Fruit fly (Drosophila melanogaster) whole organism, embryonic: ENCODE data around the gene CG32102.

Experiments
- Awh ChIP-seq: fragments of 200-800 bp; sonication (Bioruptor generic); IDR thresholded peaks from 2 replicates; pipeline ENCODE4, ENCODE4 v1.3.6; 2022; ENCODE audit warnings: missing biosample characterization, missing genetic modification characterization
- CG10959 ChIP-seq: fragments of 200-800 bp; sonication (Bioruptor generic); IDR thresholded peaks from 2 replicates; pipeline ENCODE4 v1.3.6; 2022; ENCODE audit warnings: missing biosample characterization, missing genetic modification characterization
- CG11398 ChIP-seq: fragments of 200-800 bp; sonication (Bioruptor generic); optimal IDR thresholded peaks from 2 replicates; lab custom pipeline; 2016; ENCODE audit warnings: missing biosample characterization, missing genetic modification characterization
- CG14014 ChIP-seq: fragments of 200-800 bp; sonication (Bioruptor generic); IDR thresholded peaks from 2 replicates; pipeline ENCODE4 v1.3.6; 2022; ENCODE audit warnings: missing biosample characterization, missing genetic modification characterization
- CG14050 ChIP-seq: fragments of 200-800 bp; sonication (Bioruptor generic); IDR thresholded peaks from 3 replicates; pipeline ENCODE4 v1.3.6; 2022; ENCODE audit warnings: missing biosample characterization, missing genetic modification characterization
- CG15696 ChIP-seq: fragments of 200-800 bp; sonication (Bioruptor generic); optimal IDR thresholded peaks from 2 replicates; lab custom pipeline; 2019; ENCODE audit warnings: missing biosample characterization, mild to moderate bottlenecking, missing genetic modification characterization, moderate library complexity
- CG17359 ChIP-seq: fragments of 200-800 bp; sonication (Bioruptor generic); optimal IDR thresholded peaks from 3 replicates; lab custom pipeline; 2018; ENCODE audit warnings: missing biosample characterization, mild to moderate bottlenecking, missing genetic modification characterization, moderate library complexity
- CG17361 ChIP-seq: fragments of 200-800 bp; sonication (Bioruptor generic); IDR thresholded peaks from 3 replicates; pipeline ENCODE4 v1.3.6; 2022; ENCODE audit warnings: missing biosample characterization, missing genetic modification characterization
- CG17802 ChIP-seq: fragments of 200-800 bp; sonication (Bioruptor generic); optimal IDR thresholded peaks from 2 replicates; lab custom pipeline; 2018; ENCODE audit warnings: missing biosample characterization, mild to moderate bottlenecking, missing genetic modification characterization, moderate library complexity
- CG1792 ChIP-seq: fragments of 200-800 bp; sonication (Bioruptor generic); optimal IDR thresholded peaks from 2 replicates; lab custom pipeline; 2016; ENCODE audit warnings: missing biosample characterization, missing genetic modification characterization
- CG1832 ChIP-seq: fragments of 200-800 bp; sonication (Bioruptor generic); optimal IDR thresholded peaks from 2 replicates; lab custom pipeline; 2017; ENCODE audit warnings: missing biosample characterization, mild to moderate bottlenecking, missing genetic modification characterization, inconsistent platforms
- CG33557 ChIP-seq: fragments of 200-800 bp; sonication (Bioruptor generic); optimal IDR thresholded peaks from 2 replicates; lab custom pipeline; 2019; ENCODE audit warnings: missing biosample characterization, mild to moderate bottlenecking, missing genetic modification characterization, moderate library complexity
- CG3726 ChIP-seq: fragments of 200-800 bp; sonication (Bioruptor generic); IDR thresholded peaks from 3 replicates; pipeline ENCODE4, ENCODE4 v1.3.6; 2022; ENCODE audit warnings: missing biosample characterization, missing genetic modification characterization
- CG4328 ChIP-seq: fragments of 200-800 bp; sonication (Bioruptor generic); optimal IDR thresholded peaks from 3 replicates; lab custom pipeline; 2017; ENCODE audit warnings: missing biosample characterization, missing genetic modification reagents, missing genetic modification characterization
- CG43689 ChIP-seq: fragments of 200-800 bp; sonication (Bioruptor generic); IDR thresholded peaks from 2 replicates; pipeline ENCODE4 v1.3.6; 2022; ENCODE audit warnings: missing biosample characterization, missing genetic modification characterization
- CG6254 ChIP-seq: fragments of 200-800 bp; sonication (Bioruptor generic); optimal IDR thresholded peaks from 3 replicates; lab custom pipeline; 2017; ENCODE audit warnings: mild to moderate bottlenecking, missing biosample characterization, missing genetic modification reagents, missing genetic modification characterization
- CG7987 ChIP-seq: fragments of 200-800 bp; sonication (Bioruptor generic); optimal IDR thresholded peaks from 2 replicates; lab custom pipeline; 2018; ENCODE audit warnings: missing biosample characterization, mild to moderate bottlenecking, missing genetic modification characterization, moderate library complexity
- CG8359 ChIP-seq: fragments of 200-800 bp; sonication (Bioruptor generic); optimal IDR thresholded peaks from 2 replicates; lab custom pipeline; 2017; ENCODE audit warnings: missing biosample characterization, mild to moderate bottlenecking, missing genetic modification characterization, borderline replicate concordance
- CG9609 ChIP-seq: fragments of 200-800 bp; sonication (Bioruptor generic); optimal IDR thresholded peaks from 3 replicates; lab custom pipeline; 2016; ENCODE audit warnings: missing biosample characterization, missing genetic modification characterization
- Drgx ChIP-seq: fragments of 200-800 bp; sonication (Bioruptor generic); IDR thresholded peaks from 2 replicates; pipeline ENCODE4 v1.3.6; 2022; ENCODE audit warnings: missing biosample characterization, missing genetic modification characterization
- Fer2 ChIP-seq: fragments of 200-800 bp; sonication (Bioruptor generic); optimal IDR thresholded peaks from 2 replicates; lab custom pipeline; 2018; ENCODE audit warnings: missing biosample characterization, mild to moderate bottlenecking, missing genetic modification characterization, moderate library complexity
- Gug ChIP-seq: fragments of 200-800 bp; sonication (Bioruptor generic); IDR thresholded peaks from 4 replicates; pipeline ENCODE4 v1.3.6; 2022; ENCODE audit warnings: missing biosample characterization, missing genetic modification characterization
- H15 ChIP-seq: fragments of 200-800 bp; sonication (Bioruptor generic); IDR thresholded peaks from 3 replicates; pipeline ENCODE4 v1.3.6; 2022; ENCODE audit warnings: missing biosample characterization, missing genetic modification characterization
- HLH4C ChIP-seq: fragments of 200-800 bp; sonication (Bioruptor generic); IDR thresholded peaks from 3 replicates; pipeline ENCODE4 v1.3.6; 2022; ENCODE audit warnings: missing biosample characterization, missing genetic modification characterization; ENCODE audit not compliant: partially characterized antibody
- Hey ChIP-seq: fragments of 200-800 bp; sonication (Bioruptor generic); optimal IDR thresholded peaks from 3 replicates; lab custom pipeline; 2018; ENCODE audit warnings: missing biosample characterization, mild to moderate bottlenecking, missing genetic modification characterization
- HmgD ChIP-seq: fragments of 200-800 bp; sonication (Bioruptor generic); optimal IDR thresholded peaks from 3 replicates; lab custom pipeline; 2016; ENCODE audit warnings: missing biosample characterization, missing genetic modification characterization
- Hr51 ChIP-seq, 2 experiments: fragments of 200-800 bp; sonication (Bioruptor generic); optimal IDR thresholded peaks; 2 replicates in 1 of 2; 3 replicates in 1 of 2; lab custom pipeline; 2016 to 2018; ENCODE audit warnings: missing biosample characterization in 2 of 2, missing genetic modification characterization in 2 of 2, mild to moderate bottlenecking in 1 of 2, moderate library complexity in 1 of 2
- NFAT ChIP-seq: fragments of 200-800 bp; sonication (Bioruptor generic); IDR thresholded peaks from 2 replicates; pipeline ENCODE4 v1.3.6; 2022; ENCODE audit warnings: missing biosample characterization, missing genetic modification characterization
- NfI ChIP-seq: fragments of 200-800 bp; sonication (Bioruptor generic); optimal IDR thresholded peaks from 3 replicates; lab custom pipeline; 2018; ENCODE audit warnings: missing biosample characterization, mild to moderate bottlenecking, missing genetic modification characterization, moderate library complexity
- Poxn ChIP-seq: fragments of 200-800 bp; sonication (Bioruptor generic); IDR thresholded peaks from 2 replicates; pipeline ENCODE4 v1.3.6; 2022; ENCODE audit warnings: missing biosample characterization, missing genetic modification characterization
- Side ChIP-seq: fragments of 200-800 bp; sonication (Bioruptor generic); optimal IDR thresholded peaks from 2 replicates; lab custom pipeline; 2016; ENCODE audit warnings: missing biosample characterization, missing genetic modification characterization
- Ssrp ChIP-seq: fragments of 200-800 bp; sonication (Bioruptor generic); optimal IDR thresholded peaks from 2 replicates; lab custom pipeline; 2018; ENCODE audit warnings: missing biosample characterization, mild to moderate bottlenecking, missing genetic modification characterization, moderate library complexity
- ara ChIP-seq: fragments of 200-800 bp; sonication (Bioruptor generic); IDR thresholded peaks from 2 replicates; pipeline ENCODE4 v1.3.6; 2022; ENCODE audit warnings: missing biosample characterization, missing genetic modification characterization
- bab2 ChIP-seq: fragments of 200-800 bp; sonication (Bioruptor generic); optimal IDR thresholded peaks from 2 replicates; lab custom pipeline; 2016; ENCODE audit warnings: missing biosample characterization, missing genetic modification characterization
- bigmax ChIP-seq: fragments of 200-800 bp; sonication (Bioruptor generic); optimal IDR thresholded peaks from 2 replicates; lab custom pipeline; 2018; ENCODE audit warnings: missing biosample characterization, mild to moderate bottlenecking, missing genetic modification characterization
- bowl ChIP-seq: fragments of 200-800 bp; sonication (Bioruptor generic); IDR thresholded peaks from 2 replicates; pipeline ENCODE4 v1.3.6; 2022; ENCODE audit warnings: missing biosample characterization, missing genetic modification characterization
- dimm ChIP-seq: fragments of 200-800 bp; sonication (Bioruptor generic); IDR thresholded peaks from 2 replicates; pipeline ENCODE4 v1.3.6; 2022; ENCODE audit warnings: missing biosample characterization, missing genetic modification characterization
- dmrt99B ChIP-seq: fragments of 200-800 bp; sonication (Bioruptor generic); optimal IDR thresholded peaks from 2 replicates; lab custom pipeline; 2018; ENCODE audit warnings: missing biosample characterization, mild to moderate bottlenecking, missing genetic modification characterization, moderate library complexity
- fd64A ChIP-seq: fragments of 200-800 bp; sonication (Bioruptor generic); optimal IDR thresholded peaks from 3 replicates; lab custom pipeline; 2018; ENCODE audit warnings: missing biosample characterization, mild to moderate bottlenecking, missing genetic modification characterization
- gsb-n ChIP-seq: fragments of 200-800 bp; sonication (Bioruptor generic); optimal IDR thresholded peaks from 3 replicates; lab custom pipeline; 2018; ENCODE audit warnings: missing biosample characterization, mild to moderate bottlenecking, missing genetic modification characterization
- luna ChIP-seq: fragments of 200-800 bp; sonication (Bioruptor generic); optimal IDR thresholded peaks from 2 replicates; lab custom pipeline; 2016; ENCODE audit warnings: missing biosample characterization, missing genetic modification characterization
- mirr ChIP-seq: fragments of 200-800 bp; sonication (Bioruptor generic); optimal IDR thresholded peaks from 3 replicates; lab custom pipeline; 2018; ENCODE audit warnings: missing biosample characterization, mild to moderate bottlenecking, missing genetic modification characterization
- otp ChIP-seq: fragments of 200-800 bp; sonication (Bioruptor generic); IDR thresholded peaks from 3 replicates; pipeline ENCODE4, ENCODE4 v1.3.6; 2022; ENCODE audit warnings: missing biosample characterization, missing genetic modification characterization
- pfk ChIP-seq: fragments of 200-800 bp; sonication (Bioruptor generic); optimal IDR thresholded peaks from 2 replicates; lab custom pipeline; 2018; ENCODE audit warnings: missing biosample characterization, mild to moderate bottlenecking, missing genetic modification characterization, moderate library complexity
- pita ChIP-seq: fragments of 200-800 bp; sonication (Bioruptor generic); optimal IDR thresholded peaks from 2 replicates; lab custom pipeline; 2017; ENCODE audit warnings: missing biosample characterization, mild to moderate bottlenecking, missing genetic modification characterization
- psq ChIP-seq: fragments of 200-800 bp; sonication (Bioruptor generic); optimal IDR thresholded peaks from 2 replicates; lab custom pipeline; 2017; ENCODE audit warnings: missing biosample characterization, missing genetic modification characterization
- stwl ChIP-seq: fragments of 200-800 bp; sonication (Bioruptor generic); optimal IDR thresholded peaks from 3 replicates; lab custom pipeline; 2018; ENCODE audit warnings: missing biosample characterization, mild to moderate bottlenecking, missing genetic modification characterization, moderate library complexity
- tgo ChIP-seq: fragments of 200-800 bp; sonication (Bioruptor generic); IDR thresholded peaks from 3 replicates; pipeline ENCODE4 v1.3.6; 2022; ENCODE audit warnings: missing biosample characterization, missing genetic modification characterization
- unc-4 ChIP-seq: fragments of 200-800 bp; sonication (Bioruptor generic); IDR thresholded peaks from 2 replicates; pipeline ENCODE4 v1.3.6; 2022; ENCODE audit warnings: missing biosample characterization, missing genetic modification characterization; ENCODE audit not compliant: partially characterized antibody
- vfl ChIP-seq: fragments of 200-800 bp; sonication (Bioruptor generic); optimal IDR thresholded peaks from 2 replicates; lab custom pipeline; 2016; ENCODE audit warnings: missing biosample characterization, missing genetic modification characterization
- vvl ChIP-seq: fragments of 200-800 bp; sonication (Bioruptor generic); IDR thresholded peaks from 2 replicates; pipeline ENCODE4 v1.3.6; 2022; ENCODE audit warnings: missing biosample characterization, missing genetic modification characterization

Gene CG32102

DNA sequence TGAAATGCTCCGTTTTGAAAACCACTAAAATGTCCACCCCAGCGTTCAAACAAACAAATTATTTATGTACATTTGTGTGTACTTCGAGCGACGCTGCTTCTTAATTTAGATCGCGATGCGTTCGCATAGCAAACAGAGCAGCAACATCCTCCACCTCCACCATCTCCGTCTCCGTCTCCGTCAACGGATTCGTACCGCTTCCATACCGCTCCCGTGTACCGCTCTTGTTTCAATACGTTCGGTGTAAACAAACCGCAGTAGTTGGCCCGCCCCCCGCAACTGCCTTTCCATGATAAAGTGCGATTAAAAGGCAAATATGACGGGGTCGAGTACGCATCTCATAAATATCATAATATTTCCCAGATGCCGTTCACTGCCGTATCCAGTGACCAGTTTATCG is 12.7 kb upstream of the CG32102 start, which contains the start of gene CG33725 (continued):
- TF ChIP-seq vvl (GFP tag; lab: Robert Waterston, UW) (0 out of 2 replicates have a peak, but pooled peaks have one; percentile 11), pfk (GFP tag; lab: Kevin White, UChicago) (peak; percentile 71), unc-4 (no peak), mirr (GFP tag; lab: Kevin White, UChicago) (no peak), CG17359 (tag; lab: Kevin White, UChicago) (no peak), CG15696 (tag; lab: Kevin White, UChicago) (peak; percentile 14), CG17361 (no peak), otp (GFP tag; lab: Robert Waterston, UW) (0 out of 3 replicates have a peak, but pooled peaks have one; percentile 53), CG7987 (GFP tag; lab: Kevin White, UChicago) (peak; percentile 35), psq (no peak), tgo (GFP tag; lab: Robert Waterston, UW) (0 out of 3 replicates have a peak, but pooled peaks have one; percentile 26), pita (GFP tag; lab: Kevin White, UChicago) (no peak), Gug (no peak), H15 (GFP tag; lab: Robert Waterston, UW) (no peak), CG33557 (no peak), CG4328 (GFP tag; lab: Kevin White, UChicago) (no peak), CG9609 (GFP tag; lab: Kevin White, UChicago) (no peak), fd64A (peak; percentile 2), gsb-n (tag; lab: Kevin White, UChicago) (peak; percentile 1), CG6254 (no peak), vfl (GFP tag; lab: Kevin White, UChicago) (no peak), bowl (GFP tag; lab: Robert Waterston, UW) (no peak), CG8359 (GFP tag; lab: Kevin White, UChicago) (no peak), bigmax (GFP tag; lab: Kevin White, UChicago) (no peak), CG1832 (no peak), Poxn (GFP tag; lab: Robert Waterston, UW) (no peak), NFAT (GFP tag; lab: Robert Waterston, UW) (no peak), CG17802 (tag; lab: Kevin White, UChicago) (no peak), HmgD (GFP tag; lab: Kevin White, UChicago) (no peak), CG10959 (GFP tag; lab: Robert Waterston, UW) (no peak), Fer2 (no peak), NfI (GFP tag; lab: Kevin White, UChicago) (peak; percentile 18), CG11398 (GFP tag; lab: Kevin White, UChicago) (peak; percentile 17), CG14014 (GFP tag; lab: Robert Waterston, UW) (peak; percentile 28; the same call in 1 of the 2 replicates), bab2 (GFP tag; lab: Kevin White, UChicago) (peak; percentile 31), dmrt99B (tag; lab: Kevin White, UChicago) (no peak), stwl (tag; lab: Kevin White, UChicago) (no peak), CG14050 (GFP tag; lab: Robert Waterston, UW) (0 out of 3 replicates have a peak, but pooled peaks have one; percentile 32), Ssrp (no peak), Drgx (GFP tag; lab: Robert Waterston, UW) (peak; percentile 30; the same call in 1 of the 2 replicates), dimm (no peak), CG1792 (GFP tag; lab: Kevin White, UChicago) (no peak), ara (GFP tag; lab: Robert Waterston, UW) (0 out of 2 replicates have a peak, but pooled peaks have one; percentile 17), HLH4C (GFP tag; lab: Robert Waterston, UW) (no peak), CG3726 (GFP tag; lab: Robert Waterston, UW) (no peak), Side (GFP tag; lab: Kevin White, UChicago) (no peak), CG43689 (GFP tag; lab: Robert Waterston, UW) (0 out of 2 replicates have a peak, but pooled peaks have one; percentile 17), Hey (tag; lab: Kevin White, UChicago) (no peak), Hr51 (GFP tag; optimal IDR thresholded peaks at IDR 0.05; lab: Kevin White, UChicago) (no peak), luna (no peak), Awh (GFP tag; lab: Robert Waterston, UW) (no peak)
